Fruit fly (Drosophila melanogaster) whole organism, wandering third instar larva: Measurements from ENCODE around the gene Axud1.

Source experiments
- Abd-B ChIP-seq: fragments of >200 bp; optimal IDR thresholded peaks from 2 replicates; lab custom pipeline; 2017; ENCODE audit warnings: missing biosample characterization, missing genetic modification characterization
- CG32264 ChIP-seq: fragments of 200-800 bp; sonication (Bioruptor generic); optimal IDR thresholded peaks from 2 replicates; lab custom pipeline; 2016; ENCODE audit warnings: missing biosample characterization, missing genetic modification characterization
- CG9705 ChIP-seq: fragments of 200-800 bp; sonication (Bioruptor generic); optimal IDR thresholded peaks from 2 replicates; lab custom pipeline; 2018; ENCODE audit warnings: missing biosample characterization, mild to moderate bottlenecking, missing genetic modification characterization
- CrebA ChIP-seq: fragments of 200-800 bp; sonication (Bioruptor generic); optimal IDR thresholded peaks from 2 replicates; lab custom pipeline; 2016; ENCODE audit warnings: missing biosample characterization, mild to moderate bottlenecking, missing genetic modification characterization, borderline replicate concordance
- Dfd ChIP-seq: fragments of >200 bp; optimal IDR thresholded peaks from 2 replicates; lab custom pipeline; 2017; ENCODE audit warnings: missing biosample characterization, missing genetic modification characterization
- Dif ChIP-seq: fragments of 200-275, 200-300 bp; sonication (Bioruptor generic); optimal IDR thresholded peaks from 2 replicates; lab custom pipeline; 2018; ENCODE audit warnings: missing biosample characterization, missing genetic modification characterization; ENCODE audit not compliant: partially characterized antibody
- GATAd ChIP-seq: sonication (Bioruptor generic); optimal IDR thresholded peaks from 2 replicates; lab custom pipeline; 2016; ENCODE audit warnings: missing biosample characterization, missing genetic modification characterization
- HLH106 ChIP-seq: fragments of 200-800 bp; optimal IDR thresholded peaks from 3 replicates; lab custom pipeline; 2019; ENCODE audit warnings: missing biosample characterization, mild to moderate bottlenecking, missing genetic modification characterization, moderate library complexity
- Hnf4 ChIP-seq: fragments of 200-800 bp; sonication (Bioruptor generic); optimal IDR thresholded peaks from 2 replicates; lab custom pipeline; 2016; ENCODE audit warnings: missing biosample characterization, mild to moderate bottlenecking, missing genetic modification characterization
- Hr78 ChIP-seq: fragments of >200 bp; optimal IDR thresholded peaks from 2 replicates; lab custom pipeline; 2017; ENCODE audit warnings: missing biosample characterization, missing genetic modification characterization
- Hr83 ChIP-seq: fragments of 200-300 bp; sonication (Bioruptor generic); optimal IDR thresholded peaks from 2 replicates; lab custom pipeline; 2016; ENCODE audit warnings: missing biosample characterization, mild to moderate bottlenecking, missing genetic modification characterization, moderate library complexity; ENCODE audit not compliant: poor library complexity, severe bottlenecking
- Jra ChIP-seq: sonication (Bioruptor generic); optimal IDR thresholded peaks from 2 replicates; lab custom pipeline; 2016; ENCODE audit warnings: missing biosample characterization, missing genetic modification characterization
- Mio ChIP-seq: sonication (Bioruptor generic); optimal IDR thresholded peaks from 2 replicates; lab custom pipeline; 2016; ENCODE audit warnings: missing biosample characterization, missing genetic modification characterization
- Myc ChIP-seq: fragments of >200 bp; optimal IDR thresholded peaks from 2 replicates; lab custom pipeline; 2017
- N ChIP-seq: fragments of >200 bp; optimal IDR thresholded peaks from 2 replicates; lab custom pipeline; 2018; ENCODE audit warnings: missing biosample characterization, missing external identifiers, missing genetic modification characterization
- OdsH ChIP-seq: fragments of 200-800 bp; sonication (Bioruptor generic); optimal IDR thresholded peaks from 2 replicates; lab custom pipeline; 2016; ENCODE audit warnings: missing biosample characterization, mild to moderate bottlenecking, missing genetic modification characterization
- Rel ChIP-seq, 2 experiments: fragments of 200-800 bp; sonication (Bioruptor generic) in 1 of 2; optimal IDR thresholded peaks; 2 replicates in 1 of 2; 3 replicates in 1 of 2; lab custom pipeline; 2016 to 2019; ENCODE audit warnings: mild to moderate bottlenecking in 2 of 2, missing biosample characterization in 2 of 2, missing genetic modification characterization in 2 of 2, moderate library complexity in 1 of 2
- Sp1 ChIP-seq: fragments of 200-800 bp; sonication (Bioruptor generic); optimal IDR thresholded peaks from 3 replicates; lab custom pipeline; 2019; ENCODE audit warnings: missing biosample characterization, mild to moderate bottlenecking, missing genetic modification characterization, moderate library complexity
- Vsx2 ChIP-seq: fragments of 200-300, 225-300 bp; sonication (Bioruptor generic); optimal IDR thresholded peaks from 2 replicates; lab custom pipeline; 2018; ENCODE audit warnings: missing biosample characterization, missing genetic modification characterization; ENCODE audit not compliant: partially characterized antibody
- br ChIP-seq: fragments of 200-800 bp; sonication (Bioruptor generic); optimal IDR thresholded peaks from 2 replicates; lab custom pipeline; 2016; ENCODE audit warnings: missing biosample characterization, missing genetic modification characterization
- brk ChIP-seq: fragments of 200-800 bp; sonication (Bioruptor generic); optimal IDR thresholded peaks from 2 replicates; lab custom pipeline; 2016; ENCODE audit warnings: missing biosample characterization, mild to moderate bottlenecking, missing genetic modification characterization
- dl ChIP-seq, 2 experiments: fragments of 175-275, 200-275 bp in 1 of 2; fragments of 200-275 bp in 1 of 2; sonication (Bioruptor generic); optimal IDR thresholded peaks; lab custom pipeline; 2018; ENCODE audit warnings: mild to moderate bottlenecking in 2 of 2, missing biosample characterization in 2 of 2, missing genetic modification characterization in 2 of 2, moderate library complexity in 2 of 2; ENCODE audit not compliant: partially characterized antibody in 2 of 2, insufficient read depth in 1 of 2
- dmrt93B ChIP-seq: fragments of 200-800 bp; sonication (Bioruptor generic); optimal IDR thresholded peaks from 2 replicates; lab custom pipeline; 2018; ENCODE audit warnings: missing biosample characterization, mild to moderate bottlenecking, missing genetic modification characterization
- dsf ChIP-seq: sonication (Bioruptor generic); optimal IDR thresholded peaks from 2 replicates; lab custom pipeline; 2016; ENCODE audit warnings: missing biosample characterization, missing genetic modification characterization, borderline replicate concordance
- ey ChIP-seq: fragments of 200-800 bp; sonication (Bioruptor generic); optimal IDR thresholded peaks from 2 replicates; lab custom pipeline; 2016; ENCODE audit warnings: missing biosample characterization, missing genetic modification characterization
- foxo ChIP-seq, 2 experiments: fragments of 200-800 bp; sonication (Bioruptor generic); optimal IDR thresholded peaks; 2 replicates in 1 of 2; 3 replicates in 1 of 2; lab custom pipeline; 2016 to 2017; ENCODE audit warnings: missing biosample characterization in 2 of 2, missing genetic modification characterization in 2 of 2
- fru ChIP-seq: fragments of 200-800 bp; sonication (Bioruptor generic); optimal IDR thresholded peaks from 3 replicates; lab custom pipeline; 2016; ENCODE audit warnings: missing biosample characterization, mild to moderate bottlenecking, missing genetic modification characterization
- h ChIP-seq: fragments of 200-800 bp; sonication (Bioruptor generic); optimal IDR thresholded peaks from 3 replicates; lab custom pipeline; 2016; ENCODE audit warnings: missing biosample characterization, mild to moderate bottlenecking, missing genetic modification characterization
- jim ChIP-seq: fragments of 175-275, 200-325 bp; sonication (Bioruptor generic); optimal IDR thresholded peaks from 2 replicates; lab custom pipeline; 2016; ENCODE audit warnings: missing biosample characterization, mild to moderate bottlenecking, missing genetic modification characterization
- lola ChIP-seq: fragments of >200 bp; optimal IDR thresholded peaks from 2 replicates; lab custom pipeline; 2017; ENCODE audit warnings: missing biosample characterization, missing genetic modification characterization
- pan ChIP-seq: fragments of >200 bp; optimal IDR thresholded peaks from 2 replicates; lab custom pipeline; 2017
- psq ChIP-seq: fragments of 200-800 bp; sonication (Bioruptor generic); optimal IDR thresholded peaks from 3 replicates; lab custom pipeline; 2017; ENCODE audit warnings: missing biosample characterization, mild to moderate bottlenecking, missing genetic modification characterization, moderate library complexity
- rgr ChIP-seq: fragments of 200-800 bp; sonication (Bioruptor generic); optimal IDR thresholded peaks from 3 replicates; lab custom pipeline; 2016; ENCODE audit warnings: missing biosample characterization, mild to moderate bottlenecking, missing genetic modification characterization
- sage ChIP-seq: fragments of 200-800 bp; sonication (Bioruptor generic); optimal IDR thresholded peaks from 2 replicates; lab custom pipeline; 2016; ENCODE audit warnings: missing biosample characterization, mild to moderate bottlenecking, missing genetic modification characterization
- sv ChIP-seq: fragments of 200-800 bp; sonication (Bioruptor generic); optimal IDR thresholded peaks from 3 replicates; lab custom pipeline; 2016; ENCODE audit warnings: missing biosample characterization, missing genetic modification characterization
- tai ChIP-seq: sonication (Bioruptor generic); optimal IDR thresholded peaks from 2 replicates; lab custom pipeline; 2016; ENCODE audit warnings: missing biosample characterization, missing genetic modification characterization
- usp ChIP-seq: fragments of >200 bp; optimal IDR thresholded peaks from 2 replicates; lab custom pipeline; 2017; ENCODE audit warnings: missing biosample characterization, missing genetic modification characterization
- woc ChIP-seq: sonication (Bioruptor generic); optimal IDR thresholded peaks from 2 replicates; lab custom pipeline; 2016; ENCODE audit warnings: missing biosample characterization, mild to moderate bottlenecking, missing genetic modification characterization

Axud1 gene

dm6 chr2L:2373818-2374746 lies 8.9 kb downstream of the Axud1 start, which contains the start of the genes CG3609 and CG15390 (continued):
- TF ChIP-seq woc (GFP tag; lab: Kevin White, UChicago) (peak; percentile 95), Rel (GFP tag; optimal IDR thresholded peaks at IDR 0.05; lab: Kevin White, UChicago) (peak; percentile 37), Rel (tag; optimal IDR thresholded peaks at IDR 0.05; lab: Kevin White, UChicago) (peak; percentile 61), fru (GFP tag; lab: Kevin White, UChicago) (peak; percentile 84), CG9705 (peak; percentile 49), lola (no peak), Mio (GFP tag; lab: Kevin White, UChicago) (peak; percentile 62), br (GFP tag; lab: Kevin White, UChicago) (peak; percentile 93), ey (GFP tag; lab: Kevin White, UChicago) (peak; percentile 89), foxo (GFP tag; optimal IDR thresholded peaks at IDR 0.05; lab: Kevin White, UChicago) (peak; percentile 42 to 95), usp (no peak)

DNA sequence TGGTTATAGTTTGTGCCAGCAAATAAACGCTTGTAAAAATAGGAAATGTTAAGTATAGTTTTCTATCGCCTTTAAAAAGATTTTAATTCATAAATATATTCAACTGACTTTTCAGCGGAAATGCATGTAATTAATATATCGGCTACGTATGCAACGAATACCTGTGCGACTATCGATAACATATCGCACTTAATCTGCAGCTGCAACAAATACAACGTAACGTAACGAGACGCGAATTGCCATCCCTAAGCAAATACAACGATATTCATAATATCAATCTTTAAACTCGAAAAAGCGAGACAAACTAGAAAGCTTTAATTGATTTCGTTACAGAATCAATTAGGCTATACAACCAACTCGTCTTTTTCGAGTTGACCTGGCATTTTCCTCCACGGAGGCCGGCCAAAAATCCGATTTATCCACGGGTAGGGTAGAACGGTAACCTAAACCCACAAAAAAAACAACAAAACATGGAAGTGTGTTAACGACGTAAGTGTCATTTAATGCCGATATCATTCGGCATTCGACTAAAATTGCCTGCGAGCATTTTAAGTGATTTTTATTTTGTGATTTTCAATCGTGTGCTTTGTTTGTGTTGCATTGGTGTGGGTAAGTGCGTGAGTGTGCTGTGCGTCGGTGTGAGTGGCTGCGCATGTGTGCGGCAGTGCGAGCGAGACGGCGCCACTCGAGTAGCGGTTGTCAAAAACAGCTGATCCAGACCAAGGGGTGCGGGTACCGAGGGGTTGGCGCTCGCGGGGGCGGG lies 10.7 kb downstream of the Axud1 start, which contains the start of gene Atxn7:
Gene Atxn7, plus strand, starts transcription at position 187 of the 763 bp plus-strand sequence.
- TF ChIP-seq Dfd (GFP tag; lab: Kevin White, UChicago) (no peak), Abd-B (peak; percentile 46), usp (no peak), ey (GFP tag; lab: Kevin White, UChicago) (peak; percentile 45), lola (no peak), rgr (GFP tag; lab: Kevin White, UChicago) (peak; percentile 81), GATAd (GFP tag; lab: Kevin White, UChicago) (no peak), fru (GFP tag; lab: Kevin White, UChicago) (peak; percentile 77), sage (GFP tag; lab: Kevin White, UChicago) (peak; percentile 59), Dif (GFP tag; lab: Kevin White, UChicago) (peak; percentile 17), pan (lab: Kevin White, UChicago) (no peak), CrebA (GFP tag; lab: Kevin White, UChicago) (no peak), foxo (GFP tag; optimal IDR thresholded peaks at IDR 0.05; lab: Kevin White, UChicago) (peak; percentile 37 to 42), OdsH (peak; percentile 35), dsf (GFP tag; lab: Kevin White, UChicago) (peak; percentile 32), Hnf4 (GFP tag; lab: Kevin White, UChicago) (peak; percentile 65), Mio (GFP tag; lab: Kevin White, UChicago) (no peak), Rel (GFP tag; optimal IDR thresholded peaks at IDR 0.05; lab: Kevin White, UChicago) (no peak), Rel (tag; optimal IDR thresholded peaks at IDR 0.05; lab: Kevin White, UChicago) (peak; percentile 63), sv (peak; percentile 13), Sp1 (GFP tag; lab: Kevin White, UChicago) (peak; percentile 80), woc (GFP tag; lab: Kevin White, UChicago) (peak; percentile 20), br (GFP tag; lab: Kevin White, UChicago) (peak; percentile 69), Hr83 (GFP tag; lab: Kevin White, UChicago) (peak; percentile 69), Myc (lab: Kevin White, UChicago) (peak; percentile 32), Vsx2 (GFP tag; lab: Kevin White, UChicago) (no peak), jim (GFP tag; lab: Kevin White, UChicago) (no peak), h (GFP tag; lab: Kevin White, UChicago) (peak; percentile 66), psq (GFP tag; lab: Kevin White, UChicago) (peak; percentile 30), dmrt93B (GFP tag; lab: Kevin White, UChicago) (peak; percentile 75), brk (GFP tag; lab: Kevin White, UChicago) (no peak), tai (GFP tag; lab: Kevin White, UChicago) (no peak), dl (GFP tag; optimal IDR thresholded peaks at IDR 0.05; lab: Kevin White, UChicago; ENCODE audit: insufficient read depth in 1 of 2, partially characterized antibody in 2 of 2) (no peak), HLH106 (tag; lab: Kevin White, UChicago) (peak; percentile 44), CG32264 (GFP tag; lab: Kevin White, UChicago) (peak; percentile 42), N (peak; percentile 89), Jra (GFP tag; lab: Kevin White, UChicago) (peak; percentile 63), CG9705 (peak; percentile 82), Hr78 (GFP tag; lab: Kevin White, UChicago) (no peak)
- TF ChIP-seq, all 38 proteins: peak for 25
